Fruit fly (Drosophila melanogaster): ENCODE data around the gene FASN1.

FASN1 gene

DNA sequence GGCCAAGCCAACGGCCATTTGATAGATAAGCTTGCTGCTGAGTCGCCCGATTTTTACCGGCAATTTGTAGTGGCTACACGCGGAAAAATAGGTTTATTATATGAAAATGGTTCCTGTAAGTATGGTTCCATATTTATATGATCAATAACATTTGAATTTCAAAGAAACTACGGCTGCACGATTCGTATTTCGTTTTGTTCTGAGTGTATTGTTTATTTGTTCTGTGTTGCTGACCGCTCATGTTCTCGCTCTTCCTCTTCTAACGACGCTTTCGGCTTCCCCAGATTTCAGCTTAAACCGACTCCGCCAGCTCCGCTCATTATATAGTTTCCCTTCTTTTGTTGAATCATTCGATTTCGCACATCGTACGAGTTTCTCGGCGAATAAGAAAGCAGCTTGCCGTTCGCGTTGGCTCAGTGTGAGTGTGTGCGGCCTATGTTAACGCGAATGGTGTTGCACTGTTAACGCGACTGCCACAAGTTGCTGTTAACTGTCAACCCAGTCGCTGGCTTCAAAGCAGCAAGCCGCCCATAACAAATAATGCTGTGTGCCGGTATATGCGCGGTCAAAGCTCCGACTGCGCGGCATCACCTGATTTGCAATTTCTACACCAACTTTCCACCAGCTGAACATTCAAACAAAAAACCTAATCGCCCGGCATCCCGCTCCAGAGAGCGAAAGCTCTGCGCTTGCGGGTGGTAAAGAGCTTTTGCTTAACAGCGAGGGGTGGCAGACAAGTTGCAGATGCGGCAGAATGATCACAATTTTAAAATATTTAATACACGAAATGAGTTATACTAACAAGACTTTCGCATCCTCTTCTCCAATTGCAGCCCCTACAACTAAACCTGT, 2.6 kb downstream of the FASN1 start (continued):
- TF ChIP-seq CG18619 (GFP tag; optimal IDR thresholded peaks at IDR 0.05) (peak; percentile 14), CG5245 (GFP tag; optimal IDR thresholded peaks at IDR 0.05) (no peak), E2f1 (GFP tag; IDR thresholded peaks at IDR 0.05) (peak; percentile 35; the same call in 1 of the 2 replicates), CG17361 (GFP tag; IDR thresholded peaks at IDR 0.05) (no peak), stwl (tag; optimal IDR thresholded peaks at IDR 0.05) (no peak), Lim3 (GFP tag; IDR thresholded peaks at IDR 0.05) (0 out of 2 replicates have a peak, but pooled peaks have one; percentile 12), Hsf (GFP tag; optimal IDR thresholded peaks at IDR 0.05) (peak; percentile 1), CG11723 (GFP tag; optimal IDR thresholded peaks at IDR 0.05) (no peak), CG17328 (GFP tag; IDR thresholded peaks at IDR 0.05) (peak; percentile 34; the same call in 1 of the 2 replicates), otp (GFP tag; IDR thresholded peaks at IDR 0.05) (no peak), nerfin-1 (tag; optimal IDR thresholded peaks at IDR 0.05) (no peak), CG9932 (GFP tag; IDR thresholded peaks at IDR 0.05) (peak; percentile 74), Stat92E (GFP tag; optimal IDR thresholded peaks at IDR 0.05) (no peak), Ada2b (GFP tag; IDR thresholded peaks at IDR 0.05) (peak; percentile 31; the same call in 1 of the 2 replicates), HLH54F (GFP tag; optimal IDR thresholded peaks at IDR 0.05) (peak; percentile 41), ewg (GFP tag; optimal IDR thresholded peaks at IDR 0.05) (peak; percentile 86), CG31388 (GFP tag; optimal IDR thresholded peaks at IDR 0.05) (no peak), CG2116 (GFP tag; optimal IDR thresholded peaks at IDR 0.05) (no peak), vfl (GFP tag; optimal IDR thresholded peaks at IDR 0.05) (peak; percentile 40), stc (GFP tag; IDR thresholded peaks at IDR 0.05) (no peak), br (optimal IDR thresholded peaks at IDR 0.05) (no peak), Eip74EF (GFP tag; optimal IDR thresholded peaks at IDR 0.05) (no peak), ci (GFP tag; IDR thresholded peaks at IDR 0.05) (0 out of 3 replicates have a peak, but pooled peaks have one; percentile 23), CG18599 (GFP tag; optimal IDR thresholded peaks at IDR 0.05) (peak; percentile 51), H2.0 (GFP tag; IDR thresholded peaks at IDR 0.05) (0 out of 2 replicates have a peak, but pooled peaks have one; percentile 5), CG12391 (tag; optimal IDR thresholded peaks at IDR 0.05) (no peak), Atf6 (GFP tag; IDR thresholded peaks at IDR 0.05) (peak; percentile 62), CG16815 (GFP tag; optimal IDR thresholded peaks at IDR 0.05) (peak; percentile 20), Lpt (GFP tag; optimal IDR thresholded peaks at IDR 0.05) (no peak), bcd (GFP tag; optimal IDR thresholded peaks at IDR 0.05) (peak; percentile 21), wek (GFP tag; optimal IDR thresholded peaks at IDR 0.05) (no peak), CG16863 (GFP tag; optimal IDR thresholded peaks at IDR 0.05) (no peak), Myb (GFP tag; optimal IDR thresholded peaks at IDR 0.05) (peak; percentile 61), NFAT (GFP tag; IDR thresholded peaks at IDR 0.05) (no peak), Xbp1 (GFP tag; optimal IDR thresholded peaks at IDR 0.05) (peak; percentile 11), Nf-YA (GFP tag; IDR thresholded peaks at IDR 0.05) (no peak), CG10366 (GFP tag; IDR thresholded peaks at IDR 0.05) (peak; percentile 37), CG17385 (GFP tag; optimal IDR thresholded peaks at IDR 0.05) (peak; percentile 49), CG6175 (GFP tag; IDR thresholded peaks at IDR 0.05) (peak; percentile 87), CG1233 (GFP tag; optimal IDR thresholded peaks at IDR 0.05) (no peak), CG30431 (GFP tag; optimal IDR thresholded peaks at IDR 0.05) (no peak), CG10267 (tag; optimal IDR thresholded peaks at IDR 0.05) (no peak), slou (GFP tag; optimal IDR thresholded peaks at IDR 0.05) (no peak), Sox100B (GFP tag; optimal IDR thresholded peaks at IDR 0.05) (no peak), trh (GFP tag; optimal IDR thresholded peaks at IDR 0.05) (no peak), Pdp1 (GFP tag; optimal IDR thresholded peaks at IDR 0.05) (peak in 1 of 2 experiments; percentile 23)
